Fruit fly (Drosophila melanogaster): Measurements from ENCODE around the gene Ref1.

Ref1 gene

dm6 chr3R:7109760-7110303 is 29.6 kb upstream of the Ref1 start:
- TF ChIP-seq CG15011 (GFP tag; optimal IDR thresholded peaks at IDR 0.05) (no peak), nom (GFP tag; optimal IDR thresholded peaks at IDR 0.05) (peak; percentile 57), CG15479 (GFP tag; optimal IDR thresholded peaks at IDR 0.05) (peak; percentile 95), Trl (optimal IDR thresholded peaks at IDR 0.05) (peak; percentile 81 to 96), Trl (GFP tag; optimal IDR thresholded peaks at IDR 0.05) (no peak), cad (GFP tag; optimal IDR thresholded peaks at IDR 0.05) (peak; percentile 68), Kr (GFP tag; optimal IDR thresholded peaks at IDR 0.05) (peak; percentile 31), E2f2 (GFP tag; IDR thresholded peaks at IDR 0.05) (no peak), Dll (GFP tag; IDR thresholded peaks at IDR 0.05; ENCODE audit: partially characterized antibody) (0 out of 4 replicates have a peak, but pooled peaks have one; percentile 20), CG17385 (GFP tag; optimal IDR thresholded peaks at IDR 0.05) (peak; percentile 70), ci (GFP tag; IDR thresholded peaks at IDR 0.05) (peak; percentile 51; the same call in 2 of the 3 replicates), bsh (GFP tag; optimal IDR thresholded peaks at IDR 0.05) (peak in 1 of 2 experiments; percentile 50), CG1832 (GFP tag; optimal IDR thresholded peaks at IDR 0.05) (peak; percentile 49), sqz (GFP tag; optimal IDR thresholded peaks at IDR 0.05) (peak; percentile 25), so (GFP tag; IDR thresholded peaks at IDR 0.05) (no peak), z (GFP tag; IDR thresholded peaks at IDR 0.05) (peak; percentile 61; the same call in 1 of the 3 replicates), pros (GFP tag; optimal IDR thresholded peaks at IDR 0.05) (peak; percentile 78), CG8924 (tag; optimal IDR thresholded peaks at IDR 0.05) (peak; percentile 14), sna (GFP tag; IDR thresholded peaks at IDR 0.05; ENCODE audit: partially characterized antibody) (peak; percentile 30; the same call in 1 of the 2 replicates), nerfin-1 (tag; optimal IDR thresholded peaks at IDR 0.05) (peak; percentile 22), kni (GFP tag; optimal IDR thresholded peaks at IDR 0.05) (peak; percentile 71), zen (tag; optimal IDR thresholded peaks at IDR 0.05) (peak; percentile 43), ac (GFP tag; optimal IDR thresholded peaks at IDR 0.05) (peak; percentile 19), chinmo (GFP tag; IDR thresholded peaks at IDR 0.05; ENCODE audit: partially characterized antibody) (peak; percentile 78; the same call in 1 of the 4 replicates), yki (optimal IDR thresholded peaks at IDR 0.05) (peak; percentile 71), gcm (GFP tag; optimal IDR thresholded peaks at IDR 0.05) (peak; percentile 54), CG14441 (GFP tag; IDR thresholded peaks at IDR 0.05) (no peak), Atf6 (GFP tag; IDR thresholded peaks at IDR 0.05) (no peak), seq (GFP tag; IDR thresholded peaks at IDR 0.05) (0 out of 2 replicates have a peak, but pooled peaks have one; percentile 12), D (optimal IDR thresholded peaks at IDR 0.05) (peak; percentile 72), D (GFP tag; optimal IDR thresholded peaks at IDR 0.05) (no peak), cg (GFP tag; optimal IDR thresholded peaks at IDR 0.05) (peak; percentile 83), CG11504 (tag; optimal IDR thresholded peaks at IDR 0.05) (peak; percentile 25), YL-1 (GFP tag; optimal IDR thresholded peaks at IDR 0.05) (no peak), Sox100B (GFP tag; optimal IDR thresholded peaks at IDR 0.05) (no peak), CG4360 (GFP tag; IDR thresholded peaks at IDR 0.05) (peak; percentile 96), crol (GFP tag; IDR thresholded peaks at IDR 0.05) (peak; percentile 12; the same call in 1 of the 2 replicates), CG10543 (GFP tag; optimal IDR thresholded peaks at IDR 0.05) (no peak), chn (GFP tag; optimal IDR thresholded peaks at IDR 0.05) (peak; percentile 62), Pdp1 (GFP tag; optimal IDR thresholded peaks at IDR 0.05) (peak in 1 of 2 experiments; percentile 92)

All from whole organism, embryonic.